Fruit fly (Drosophila melanogaster) whole organism, wandering third instar larva: ENCODE results near the gene CG15263.
A peak's percentile ranks its signal among the peaks of the same experiment; 100 is the strongest.

Experiments
- Abd-B ChIP-seq: fragments of >200 bp; optimal IDR thresholded peaks from 2 replicates; lab custom pipeline; 2017; ENCODE audit warnings: missing biosample characterization, missing genetic modification characterization
- CG32264 ChIP-seq: fragments of 200-800 bp; sonication (Bioruptor generic); optimal IDR thresholded peaks from 2 replicates; lab custom pipeline; 2016; ENCODE audit warnings: missing biosample characterization, missing genetic modification characterization
- CG9705 ChIP-seq: fragments of 200-800 bp; sonication (Bioruptor generic); optimal IDR thresholded peaks from 2 replicates; lab custom pipeline; 2018; ENCODE audit warnings: missing biosample characterization, mild to moderate bottlenecking, missing genetic modification characterization
- Dfd ChIP-seq: fragments of >200 bp; optimal IDR thresholded peaks from 2 replicates; lab custom pipeline; 2017; ENCODE audit warnings: missing biosample characterization, missing genetic modification characterization
- Dif ChIP-seq: fragments of 200-275, 200-300 bp; sonication (Bioruptor generic); optimal IDR thresholded peaks from 2 replicates; lab custom pipeline; 2018; ENCODE audit warnings: missing biosample characterization, missing genetic modification characterization; ENCODE audit not compliant: partially characterized antibody
- HLH106 ChIP-seq: fragments of 200-800 bp; optimal IDR thresholded peaks from 3 replicates; lab custom pipeline; 2019; ENCODE audit warnings: missing biosample characterization, mild to moderate bottlenecking, missing genetic modification characterization, moderate library complexity
- Hnf4 ChIP-seq: fragments of 200-800 bp; sonication (Bioruptor generic); optimal IDR thresholded peaks from 2 replicates; lab custom pipeline; 2016; ENCODE audit warnings: missing biosample characterization, mild to moderate bottlenecking, missing genetic modification characterization
- Hr78 ChIP-seq: fragments of >200 bp; optimal IDR thresholded peaks from 2 replicates; lab custom pipeline; 2017; ENCODE audit warnings: missing biosample characterization, missing genetic modification characterization
- Hr83 ChIP-seq: fragments of 200-300 bp; sonication (Bioruptor generic); optimal IDR thresholded peaks from 2 replicates; lab custom pipeline; 2016; ENCODE audit warnings: missing biosample characterization, mild to moderate bottlenecking, missing genetic modification characterization, moderate library complexity; ENCODE audit not compliant: poor library complexity, severe bottlenecking
- Jra ChIP-seq: sonication (Bioruptor generic); optimal IDR thresholded peaks from 2 replicates; lab custom pipeline; 2016; ENCODE audit warnings: missing biosample characterization, missing genetic modification characterization
- Mio ChIP-seq: sonication (Bioruptor generic); optimal IDR thresholded peaks from 2 replicates; lab custom pipeline; 2016; ENCODE audit warnings: missing biosample characterization, missing genetic modification characterization
- Myc ChIP-seq: fragments of >200 bp; optimal IDR thresholded peaks from 2 replicates; lab custom pipeline; 2017
- N ChIP-seq: fragments of >200 bp; optimal IDR thresholded peaks from 2 replicates; lab custom pipeline; 2018; ENCODE audit warnings: missing biosample characterization, missing external identifiers, missing genetic modification characterization
- OdsH ChIP-seq: fragments of 200-800 bp; sonication (Bioruptor generic); optimal IDR thresholded peaks from 2 replicates; lab custom pipeline; 2016; ENCODE audit warnings: missing biosample characterization, mild to moderate bottlenecking, missing genetic modification characterization
- Rel ChIP-seq, 2 experiments: fragments of 200-800 bp; sonication (Bioruptor generic) in 1 of 2; optimal IDR thresholded peaks; 2 replicates in 1 of 2; 3 replicates in 1 of 2; lab custom pipeline; 2016 to 2019; ENCODE audit warnings: mild to moderate bottlenecking in 2 of 2, missing biosample characterization in 2 of 2, missing genetic modification characterization in 2 of 2, moderate library complexity in 1 of 2
- Sp1 ChIP-seq: fragments of 200-800 bp; sonication (Bioruptor generic); optimal IDR thresholded peaks from 3 replicates; lab custom pipeline; 2019; ENCODE audit warnings: missing biosample characterization, mild to moderate bottlenecking, missing genetic modification characterization, moderate library complexity
- Vsx2 ChIP-seq: fragments of 200-300, 225-300 bp; sonication (Bioruptor generic); optimal IDR thresholded peaks from 2 replicates; lab custom pipeline; 2018; ENCODE audit warnings: missing biosample characterization, missing genetic modification characterization; ENCODE audit not compliant: partially characterized antibody
- br ChIP-seq: fragments of 200-800 bp; sonication (Bioruptor generic); optimal IDR thresholded peaks from 2 replicates; lab custom pipeline; 2016; ENCODE audit warnings: missing biosample characterization, missing genetic modification characterization
- brk ChIP-seq: fragments of 200-800 bp; sonication (Bioruptor generic); optimal IDR thresholded peaks from 2 replicates; lab custom pipeline; 2016; ENCODE audit warnings: missing biosample characterization, mild to moderate bottlenecking, missing genetic modification characterization
- dl ChIP-seq, 2 experiments: fragments of 175-275, 200-275 bp in 1 of 2; fragments of 200-275 bp in 1 of 2; sonication (Bioruptor generic); optimal IDR thresholded peaks; lab custom pipeline; 2018; ENCODE audit warnings: mild to moderate bottlenecking in 2 of 2, missing biosample characterization in 2 of 2, missing genetic modification characterization in 2 of 2, moderate library complexity in 2 of 2; ENCODE audit not compliant: partially characterized antibody in 2 of 2, insufficient read depth in 1 of 2
- dmrt93B ChIP-seq: fragments of 200-800 bp; sonication (Bioruptor generic); optimal IDR thresholded peaks from 2 replicates; lab custom pipeline; 2018; ENCODE audit warnings: missing biosample characterization, mild to moderate bottlenecking, missing genetic modification characterization
- dsf ChIP-seq: sonication (Bioruptor generic); optimal IDR thresholded peaks from 2 replicates; lab custom pipeline; 2016; ENCODE audit warnings: missing biosample characterization, missing genetic modification characterization, borderline replicate concordance
- ey ChIP-seq: fragments of 200-800 bp; sonication (Bioruptor generic); optimal IDR thresholded peaks from 2 replicates; lab custom pipeline; 2016; ENCODE audit warnings: missing biosample characterization, missing genetic modification characterization
- foxo ChIP-seq, 2 experiments: fragments of 200-800 bp; sonication (Bioruptor generic); optimal IDR thresholded peaks; 2 replicates in 1 of 2; 3 replicates in 1 of 2; lab custom pipeline; 2016 to 2017; ENCODE audit warnings: missing biosample characterization in 2 of 2, missing genetic modification characterization in 2 of 2
- fru ChIP-seq: fragments of 200-800 bp; sonication (Bioruptor generic); optimal IDR thresholded peaks from 3 replicates; lab custom pipeline; 2016; ENCODE audit warnings: missing biosample characterization, mild to moderate bottlenecking, missing genetic modification characterization
- h ChIP-seq: fragments of 200-800 bp; sonication (Bioruptor generic); optimal IDR thresholded peaks from 3 replicates; lab custom pipeline; 2016; ENCODE audit warnings: missing biosample characterization, mild to moderate bottlenecking, missing genetic modification characterization
- lola ChIP-seq: fragments of >200 bp; optimal IDR thresholded peaks from 2 replicates; lab custom pipeline; 2017; ENCODE audit warnings: missing biosample characterization, missing genetic modification characterization
- psq ChIP-seq: fragments of 200-800 bp; sonication (Bioruptor generic); optimal IDR thresholded peaks from 3 replicates; lab custom pipeline; 2017; ENCODE audit warnings: missing biosample characterization, mild to moderate bottlenecking, missing genetic modification characterization, moderate library complexity
- rgr ChIP-seq: fragments of 200-800 bp; sonication (Bioruptor generic); optimal IDR thresholded peaks from 3 replicates; lab custom pipeline; 2016; ENCODE audit warnings: missing biosample characterization, mild to moderate bottlenecking, missing genetic modification characterization
- tai ChIP-seq: sonication (Bioruptor generic); optimal IDR thresholded peaks from 2 replicates; lab custom pipeline; 2016; ENCODE audit warnings: missing biosample characterization, missing genetic modification characterization
- usp ChIP-seq: fragments of >200 bp; optimal IDR thresholded peaks from 2 replicates; lab custom pipeline; 2017; ENCODE audit warnings: missing biosample characterization, missing genetic modification characterization
- woc ChIP-seq: sonication (Bioruptor generic); optimal IDR thresholded peaks from 2 replicates; lab custom pipeline; 2016; ENCODE audit warnings: missing biosample characterization, mild to moderate bottlenecking, missing genetic modification characterization

The CG15263 gene

dm6 chr2L:15292139-15292538, 7.3 kb downstream of the CG15263 start, which contains the start of gene CG15260:
Gene CG15260, minus strand, starts transcription at chr2L:15292239.
- TF ChIP-seq N (GFP tag; lab: Kevin White, UChicago) (no peak), Dif (GFP tag; lab: Kevin White, UChicago) (no peak), rgr (GFP tag; lab: Kevin White, UChicago) (no peak), Hnf4 (GFP tag; lab: Kevin White, UChicago) (no peak), tai (GFP tag; lab: Kevin White, UChicago) (no peak), Myc (lab: Kevin White, UChicago) (no peak), fru (GFP tag; lab: Kevin White, UChicago) (no peak), dl (GFP tag; optimal IDR thresholded peaks at IDR 0.05; lab: Kevin White, UChicago; ENCODE audit: insufficient read depth in 1 of 2, partially characterized antibody in 2 of 2) (no peak), woc (no peak), Rel (GFP tag; optimal IDR thresholded peaks at IDR 0.05; lab: Kevin White, UChicago) (no peak), Rel (tag; optimal IDR thresholded peaks at IDR 0.05; lab: Kevin White, UChicago) (no peak), Abd-B (no peak), Sp1 (GFP tag; lab: Kevin White, UChicago) (no peak), Hr78 (GFP tag; lab: Kevin White, UChicago) (no peak), CG9705 (GFP tag; lab: Kevin White, UChicago) (no peak), Dfd (GFP tag; lab: Kevin White, UChicago) (no peak), CG32264 (GFP tag; lab: Kevin White, UChicago) (no peak)

- TF ChIP-seq lola = no peak
- no peak for TF ChIP-seq usp
These were observed 12.7 kb downstream of the CG15263 start, which contains the start of gene CG15262 for dm6 chr2L:15297508-15297907. Gene CG15262, plus strand, starts transcription at chr2L:15297808.

dm6 chr2L:15301841-15302240, 17.0 kb downstream of the CG15263 start:
- TF ChIP-seq dsf (GFP tag; lab: Kevin White, UChicago) (no peak), h (GFP tag; lab: Kevin White, UChicago) (no peak)

dm6 chr2L:15304359-15304758, 19.6 kb downstream of the CG15263 start:
- TF ChIP-seq brk (no peak), dmrt93B (peak; percentile 38), ey (GFP tag; lab: Kevin White, UChicago) (peak; percentile 23), HLH106 (tag; lab: Kevin White, UChicago) (peak; percentile 63), Dfd (GFP tag; lab: Kevin White, UChicago) (no peak), Hr83 (GFP tag; lab: Kevin White, UChicago) (no peak), Mio (GFP tag; lab: Kevin White, UChicago) (no peak), Hnf4 (GFP tag; lab: Kevin White, UChicago) (peak; percentile 28), Vsx2 (GFP tag; lab: Kevin White, UChicago) (no peak), OdsH (peak; percentile 69), lola (no peak), Sp1 (GFP tag; lab: Kevin White, UChicago) (peak; percentile 72), Jra (GFP tag; lab: Kevin White, UChicago) (peak; percentile 33), foxo (GFP tag; optimal IDR thresholded peaks at IDR 0.05; lab: Kevin White, UChicago) (peak in 1 of 2 experiments; percentile 67), usp (no peak), CG32264 (GFP tag; lab: Kevin White, UChicago) (no peak), rgr (GFP tag; lab: Kevin White, UChicago) (peak; percentile 53), Rel (GFP tag; optimal IDR thresholded peaks at IDR 0.05; lab: Kevin White, UChicago) (no peak), Rel (tag; optimal IDR thresholded peaks at IDR 0.05; lab: Kevin White, UChicago) (no peak), br (peak; percentile 54), psq (GFP tag; lab: Kevin White, UChicago) (peak; percentile 68), h (GFP tag; lab: Kevin White, UChicago) (peak; percentile 74), Myc (lab: Kevin White, UChicago) (no peak), Dif (GFP tag; lab: Kevin White, UChicago) (no peak), fru (GFP tag; lab: Kevin White, UChicago) (peak; percentile 76), woc (peak; percentile 62)
- TF ChIP-seq, all 38 proteins: peak for 14
